Fruit fly (Drosophila melanogaster) whole organism, embryonic: ENCODE measurements around the gene CG4597.

ENCODE experiments used
- Blimp-1 ChIP-seq: fragments of 200-800 bp; sonication (Bioruptor generic); optimal IDR thresholded peaks from 3 replicates; lab custom pipeline; 2018; ENCODE audit warnings: missing biosample characterization, missing genetic modification characterization, mild to moderate bottlenecking, moderate library complexity, missing genetic modification reagents
- C15 ChIP-seq: fragments of 200-800 bp; sonication (Bioruptor generic); IDR thresholded peaks from 3 replicates; pipeline ENCODE4 v1.3.6; 2022; ENCODE audit warnings: missing biosample characterization, missing genetic modification characterization
- CG11085 ChIP-seq: fragments of 200-800 bp; sonication (Bioruptor generic); IDR thresholded peaks from 2 replicates; pipeline ENCODE4 v1.3.6; 2022; ENCODE audit warnings: missing biosample characterization, missing genetic modification characterization
- CG11560 ChIP-seq: fragments of 200-800 bp; sonication (Bioruptor generic); IDR thresholded peaks from 3 replicates; pipeline ENCODE4 v1.3.6; 2022; ENCODE audit warnings: missing biosample characterization, missing genetic modification characterization
- CG12104 ChIP-seq: fragments of 200-800 bp; sonication (Bioruptor generic); optimal IDR thresholded peaks from 3 replicates; lab custom pipeline; 2016; ENCODE audit warnings: missing biosample characterization, missing genetic modification characterization
- CG12299 ChIP-seq: fragments of 200-800 bp; sonication (Bioruptor generic); optimal IDR thresholded peaks from 2 replicates; lab custom pipeline; 2018; ENCODE audit warnings: missing biosample characterization, mild to moderate bottlenecking, missing genetic modification characterization
- CG14441 ChIP-seq: fragments of 200-800 bp; sonication (Bioruptor generic); IDR thresholded peaks from 2 replicates; pipeline ENCODE4 v1.3.6; 2022; ENCODE audit warnings: missing biosample characterization, missing genetic modification characterization
- CG14667 ChIP-seq: fragments of 200-800 bp; sonication (Bioruptor generic); IDR thresholded peaks from 2 replicates; pipeline ENCODE4 v1.3.6; 2022; ENCODE audit warnings: missing biosample characterization, missing genetic modification characterization
- CG15073 ChIP-seq: fragments of 200-800 bp; sonication (Bioruptor generic); optimal IDR thresholded peaks from 2 replicates; lab custom pipeline; 2016; ENCODE audit warnings: missing biosample characterization, missing genetic modification characterization
- CG15269 ChIP-seq: fragments of 200-800 bp; sonication (Bioruptor generic); optimal IDR thresholded peaks from 2 replicates; lab custom pipeline; 2018; ENCODE audit warnings: missing biosample characterization, mild to moderate bottlenecking, missing genetic modification characterization, moderate library complexity
- CG15514 ChIP-seq: fragments of 200-800 bp; sonication (Bioruptor generic); optimal IDR thresholded peaks from 3 replicates; lab custom pipeline; 2017; ENCODE audit warnings: missing biosample characterization, missing genetic modification characterization, mild to moderate bottlenecking, moderate library complexity, missing genetic modification reagents
- CG17612 ChIP-seq: fragments of 200-800 bp; sonication (Bioruptor generic); IDR thresholded peaks from 2 replicates; pipeline ENCODE4 v1.3.6; 2022; ENCODE audit warnings: missing biosample characterization, missing genetic modification characterization
- CG30020 ChIP-seq: fragments of 200-800 bp; optimal IDR thresholded peaks from 2 replicates; lab custom pipeline; 2019; ENCODE audit warnings: missing biosample characterization, mild to moderate bottlenecking, missing genetic modification characterization, moderate library complexity
- CG31365 ChIP-seq: fragments of 200-800 bp; sonication (Bioruptor generic); optimal IDR thresholded peaks from 2 replicates; lab custom pipeline; 2018; ENCODE audit warnings: missing biosample characterization, mild to moderate bottlenecking, missing genetic modification characterization
- CG32767 ChIP-seq: fragments of 200-800 bp; sonication (Bioruptor generic); IDR thresholded peaks from 2 replicates; pipeline ENCODE4 v1.3.6; 2022; ENCODE audit warnings: missing biosample characterization, missing genetic modification characterization
- CG4282 ChIP-seq: fragments of 200-800 bp; sonication (Bioruptor generic); optimal IDR thresholded peaks from 2 replicates; lab custom pipeline; 2016; ENCODE audit warnings: missing biosample characterization, missing genetic modification characterization
- CG6175 ChIP-seq: fragments of 200-800 bp; sonication (Bioruptor generic); IDR thresholded peaks from 3 replicates; pipeline ENCODE4 v1.3.6; 2022; ENCODE audit warnings: missing biosample characterization, missing genetic modification characterization
- CG7357 ChIP-seq: fragments of 200-800 bp; sonication (Bioruptor generic); IDR thresholded peaks from 3 replicates; pipeline ENCODE4 v1.3.6; 2022; ENCODE audit warnings: missing biosample characterization, missing genetic modification characterization
- CG7372 ChIP-seq: fragments of 200-800 bp; sonication (Bioruptor generic); IDR thresholded peaks from 2 replicates; pipeline ENCODE4 v1.3.6; 2022; ENCODE audit warnings: missing biosample characterization, missing genetic modification characterization
- CG7987 ChIP-seq: fragments of 200-800 bp; sonication (Bioruptor generic); optimal IDR thresholded peaks from 2 replicates; lab custom pipeline; 2018; ENCODE audit warnings: missing biosample characterization, mild to moderate bottlenecking, missing genetic modification characterization, moderate library complexity
- CG8290 ChIP-seq, 3 experiments: fragments of 200-800 bp; sonication (Bioruptor generic); optimal IDR thresholded peaks; 2 replicates each; lab custom pipeline; 2016 to 2019; ENCODE audit warnings: missing biosample characterization in 3 of 3, missing genetic modification characterization in 3 of 3, mild to moderate bottlenecking in 2 of 3, moderate library complexity in 1 of 3
- CG9437 ChIP-seq: fragments of 200-800 bp; sonication (Bioruptor generic); optimal IDR thresholded peaks from 2 replicates; lab custom pipeline; 2018; ENCODE audit warnings: missing biosample characterization, mild to moderate bottlenecking, missing genetic modification characterization
- Doc2 ChIP-seq: fragments of 200-800 bp; sonication (Bioruptor generic); IDR thresholded peaks from 2 replicates; pipeline ENCODE4 v1.3.6; 2022; ENCODE audit warnings: missing biosample characterization, missing genetic modification characterization
- Elba2 ChIP-seq: fragments of 200-800 bp; sonication (Bioruptor generic); optimal IDR thresholded peaks from 3 replicates; lab custom pipeline; 2016; ENCODE audit warnings: missing biosample characterization, missing genetic modification characterization
- Hmr ChIP-seq: fragments of 200-800 bp; sonication (Bioruptor generic); optimal IDR thresholded peaks from 3 replicates; lab custom pipeline; 2017; ENCODE audit warnings: mild to moderate bottlenecking, missing biosample characterization, missing genetic modification reagents, missing genetic modification characterization
- Max ChIP-seq: fragments of 200-800 bp; sonication (Bioruptor generic); optimal IDR thresholded peaks from 2 replicates; lab custom pipeline; 2016; ENCODE audit warnings: missing biosample characterization, mild to moderate bottlenecking, missing genetic modification characterization
- Nf-YA ChIP-seq: fragments of 200-800 bp; sonication (Bioruptor generic); IDR thresholded peaks from 2 replicates; pipeline ENCODE4 v1.3.6; 2022; ENCODE audit warnings: missing biosample characterization, missing genetic modification characterization
- Rx ChIP-seq: fragments of 200-800 bp; sonication (Bioruptor generic); IDR thresholded peaks from 2 replicates; pipeline ENCODE4 v1.3.6; 2022; ENCODE audit warnings: missing biosample characterization, missing genetic modification characterization
- Sox100B ChIP-seq: fragments of 200-800 bp; sonication (Bioruptor generic); optimal IDR thresholded peaks from 3 replicates; lab custom pipeline; 2018; ENCODE audit warnings: missing biosample characterization, mild to moderate bottlenecking, missing genetic modification characterization
- Sry-δ ChIP-seq: fragments of 200-800 bp; sonication (Bioruptor generic); optimal IDR thresholded peaks from 2 replicates; lab custom pipeline; 2016; ENCODE audit warnings: missing biosample characterization, missing genetic modification characterization
- Vsx1 ChIP-seq: fragments of 200-800 bp; sonication (Bioruptor generic); optimal IDR thresholded peaks from 2 replicates; lab custom pipeline; 2017; ENCODE audit warnings: missing biosample characterization, mild to moderate bottlenecking, missing genetic modification characterization, missing genetic modification reagents
- ab ChIP-seq: fragments of 200-800 bp; sonication (Bioruptor generic); optimal IDR thresholded peaks from 2 replicates; lab custom pipeline; 2016; ENCODE audit warnings: missing biosample characterization, missing genetic modification characterization
- chif ChIP-seq, 2 experiments: fragments of 200-800 bp; sonication (Bioruptor generic); optimal IDR thresholded peaks; 3 replicates each; lab custom pipeline; 2016; ENCODE audit warnings: missing biosample characterization in 2 of 2, missing genetic modification characterization in 2 of 2
- crp ChIP-seq, 2 experiments: fragments of 200-800 bp; sonication (Bioruptor generic); optimal IDR thresholded peaks; 2 replicates in 1 of 2; 3 replicates in 1 of 2; lab custom pipeline; 2017; ENCODE audit warnings: missing biosample characterization in 2 of 2, missing genetic modification characterization in 2 of 2, mild to moderate bottlenecking in 1 of 2, moderate library complexity in 1 of 2
- cwo ChIP-seq: fragments of 200-800 bp; sonication (Bioruptor generic); optimal IDR thresholded peaks from 3 replicates; lab custom pipeline; 2017; ENCODE audit warnings: missing biosample characterization, missing genetic modification characterization, mild to moderate bottlenecking, moderate library complexity, missing genetic modification reagents
- dysf ChIP-seq: fragments of 200-800 bp; sonication (Bioruptor generic); IDR thresholded peaks from 3 replicates; pipeline ENCODE4 v1.3.6; 2022; ENCODE audit warnings: missing biosample characterization, missing genetic modification characterization
- grau ChIP-seq: fragments of 200-800 bp; optimal IDR thresholded peaks from 3 replicates; lab custom pipeline; 2019; ENCODE audit warnings: missing biosample characterization, mild to moderate bottlenecking, missing genetic modification characterization, moderate library complexity
- ind ChIP-seq: fragments of 200-800 bp; sonication (Bioruptor generic); optimal IDR thresholded peaks from 3 replicates; lab custom pipeline; 2016; ENCODE audit warnings: missing biosample characterization, missing genetic modification characterization
- lilli ChIP-seq: fragments of 200-800 bp; sonication (Bioruptor generic); optimal IDR thresholded peaks from 3 replicates; lab custom pipeline; 2016; ENCODE audit warnings: missing biosample characterization, missing genetic modification characterization
- maf-S ChIP-seq: fragments of 200-800 bp; sonication (Bioruptor generic); optimal IDR thresholded peaks from 2 replicates; lab custom pipeline; 2016; ENCODE audit warnings: missing biosample characterization, missing genetic modification characterization
- mam ChIP-seq: fragments of 200-800 bp; sonication (Bioruptor generic); optimal IDR thresholded peaks from 3 replicates; lab custom pipeline; 2016; ENCODE audit warnings: missing biosample characterization, missing genetic modification characterization
- nau ChIP-seq: fragments of 200-800 bp; sonication (Bioruptor generic); optimal IDR thresholded peaks from 3 replicates; lab custom pipeline; 2017; ENCODE audit warnings: missing biosample characterization, mild to moderate bottlenecking, missing genetic modification characterization, missing genetic modification reagents
- nerfin-1 ChIP-seq: fragments of 200-800 bp; sonication (Bioruptor generic); optimal IDR thresholded peaks from 3 replicates; lab custom pipeline; 2019; ENCODE audit warnings: missing biosample characterization, mild to moderate bottlenecking, missing genetic modification characterization, moderate library complexity
- pb ChIP-seq: fragments of 200-800 bp; sonication (Bioruptor generic); optimal IDR thresholded peaks from 3 replicates; lab custom pipeline; 2016; ENCODE audit warnings: missing biosample characterization, missing genetic modification characterization
- peb ChIP-seq: fragments of 200-800 bp; sonication (Bioruptor generic); IDR thresholded peaks from 2 replicates; pipeline ENCODE4 v1.3.6; 2022; ENCODE audit warnings: missing biosample characterization, missing genetic modification characterization
- pros ChIP-seq: fragments of 200-800 bp; sonication (Bioruptor generic); optimal IDR thresholded peaks from 3 replicates; lab custom pipeline; 2019; ENCODE audit warnings: missing biosample characterization, mild to moderate bottlenecking, missing genetic modification characterization, moderate library complexity
- psq ChIP-seq: fragments of 200-800 bp; sonication (Bioruptor generic); optimal IDR thresholded peaks from 2 replicates; lab custom pipeline; 2017; ENCODE audit warnings: missing biosample characterization, missing genetic modification characterization
- scrt ChIP-seq: fragments of 200-800 bp; sonication (Bioruptor generic); optimal IDR thresholded peaks from 2 replicates; lab custom pipeline; 2018; ENCODE audit warnings: missing biosample characterization, mild to moderate bottlenecking, missing genetic modification characterization, moderate library complexity
- tin ChIP-seq: fragments of 200-800 bp; sonication (Bioruptor generic); optimal IDR thresholded peaks from 3 replicates; lab custom pipeline; 2016; ENCODE audit warnings: missing biosample characterization, missing genetic modification characterization
- tna ChIP-seq: fragments of 200-800 bp; sonication (Bioruptor generic); IDR thresholded peaks from 2 replicates; pipeline ENCODE4 v1.3.6; 2022; ENCODE audit warnings: missing biosample characterization, missing genetic modification characterization; ENCODE audit not compliant: partially characterized antibody

CG4597 gene

DNA sequence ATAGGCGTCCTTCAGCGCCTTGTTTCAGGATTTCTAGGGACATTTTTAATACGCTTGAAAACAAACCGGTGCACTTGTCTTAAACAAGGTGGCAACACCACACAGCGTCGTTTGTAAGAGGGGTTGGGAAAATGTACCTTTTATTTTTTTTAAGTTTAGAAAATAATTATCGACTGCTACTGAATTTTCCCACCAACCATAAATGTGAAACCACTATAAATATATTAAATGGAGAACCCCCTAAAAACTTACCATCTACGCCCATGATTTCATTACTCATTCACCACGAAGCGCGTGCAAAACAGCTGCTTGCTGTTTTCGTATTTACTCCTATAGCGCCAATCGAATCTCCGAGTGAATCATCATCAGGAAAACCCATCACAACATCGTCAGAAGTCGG lies 10.0 kb downstream of the CG4597 start, which contains the start of the genes Tcs5 and CHMP2B (continued):
- TF ChIP-seq lilli (GFP tag; lab: Kevin White, UChicago) (peak; percentile 100), CG4282 (peak; percentile 99), Blimp-1 (GFP tag; lab: Kevin White, UChicago) (peak; percentile 99), maf-S (peak; percentile 100), CG7357 (GFP tag; lab: Robert Waterston, UW) (peak; percentile 100), CG30020 (tag; lab: Kevin White, UChicago) (peak; percentile 92), CG17612 (GFP tag; lab: Robert Waterston, UW) (peak; percentile 99), CG11085 (GFP tag; lab: Robert Waterston, UW) (peak; percentile 100), CG15269 (tag; lab: Kevin White, UChicago) (peak; percentile 100), peb (GFP tag; lab: Robert Waterston, UW) (peak; percentile 100), CG12104 (GFP tag; lab: Kevin White, UChicago) (peak; percentile 99), CG32767 (peak; percentile 100), nerfin-1 (tag; lab: Kevin White, UChicago) (peak; percentile 99), Max (GFP tag; lab: Kevin White, UChicago) (peak; percentile 100), Rx (GFP tag; lab: Robert Waterston, UW) (peak; percentile 100), Vsx1 (GFP tag; lab: Kevin White, UChicago) (peak; percentile 98), CG31365 (tag; lab: Kevin White, UChicago) (peak; percentile 93), CG7987 (GFP tag; lab: Kevin White, UChicago) (peak; percentile 99), grau (tag; lab: Kevin White, UChicago) (peak; percentile 99), CG12299 (peak; percentile 99), pros (GFP tag; lab: Kevin White, UChicago) (peak; percentile 80), nau (GFP tag; lab: Kevin White, UChicago) (peak; percentile 99), CG9437 (GFP tag; lab: Kevin White, UChicago) (peak; percentile 96), tin (GFP tag; lab: Kevin White, UChicago) (peak; percentile 100), dysf (GFP tag; lab: Robert Waterston, UW) (peak; percentile 100), cwo (GFP tag; lab: Kevin White, UChicago) (peak; percentile 98), CG15514 (peak; percentile 96), Nf-YA (GFP tag; lab: Robert Waterston, UW) (peak; percentile 99), psq (GFP tag; lab: Kevin White, UChicago) (peak; percentile 98), CG8290 (GFP tag; optimal IDR thresholded peaks at IDR 0.05; lab: Kevin White, UChicago) (peak; percentile 99), CG8290 (tag; optimal IDR thresholded peaks at IDR 0.05; lab: Kevin White, UChicago) (peak; percentile 98 to 99), ind (GFP tag; lab: Kevin White, UChicago) (peak; percentile 100), CG14667 (GFP tag; lab: Robert Waterston, UW) (peak; percentile 100), pb (GFP tag; lab: Kevin White, UChicago) (peak; percentile 99), CG14441 (GFP tag; lab: Robert Waterston, UW) (peak; percentile 100), CG11560 (tag; lab: Robert Waterston, UW) (peak; percentile 97), Sox100B (GFP tag; lab: Kevin White, UChicago) (peak; percentile 98), ab (peak; percentile 99), Hmr (GFP tag; lab: Kevin White, UChicago) (peak; percentile 100), chif (GFP tag; optimal IDR thresholded peaks at IDR 0.05; lab: Kevin White, UChicago) (peak; percentile 100), CG6175 (GFP tag; lab: Robert Waterston, UW) (peak; percentile 100), CG7372 (GFP tag; lab: Robert Waterston, UW) (peak; percentile 100), mam (GFP tag; lab: Kevin White, UChicago) (peak; percentile 100), tna (GFP tag; lab: Robert Waterston, UW) (no peak), C15 (peak; percentile 100), Doc2 (peak; percentile 100), CG15073 (GFP tag; lab: Kevin White, UChicago) (peak; percentile 95), Sry-δ (GFP tag; lab: Kevin White, UChicago) (peak; percentile 85), crp (GFP tag; optimal IDR thresholded peaks at IDR 0.05; lab: Kevin White, UChicago) (peak; percentile 95 to 96), scrt (GFP tag; lab: Kevin White, UChicago) (peak; percentile 98), Elba2 (peak; percentile 99)
